Fruit fly (Drosophila melanogaster) whole organism, embryonic: Measurements from ENCODE around the gene Cyp318a1.

Source experiments
- Bgb ChIP-seq: fragments of 200-800 bp; sonication (Bioruptor generic); IDR thresholded peaks from 2 replicates; pipeline ENCODE4 v1.3.6; 2022; ENCODE audit warnings: missing biosample characterization, missing genetic modification characterization; ENCODE audit not compliant: partially characterized antibody
- BtbVII ChIP-seq: fragments of 200-800 bp; sonication (Bioruptor generic); optimal IDR thresholded peaks from 3 replicates; lab custom pipeline; 2017; ENCODE audit warnings: missing biosample characterization, mild to moderate bottlenecking, missing genetic modification characterization
- C15 ChIP-seq: fragments of 200-800 bp; sonication (Bioruptor generic); IDR thresholded peaks from 3 replicates; pipeline ENCODE4 v1.3.6; 2022; ENCODE audit warnings: missing biosample characterization, missing genetic modification characterization
- CG10431 ChIP-seq: fragments of 200-800 bp; sonication (Bioruptor generic); optimal IDR thresholded peaks from 3 replicates; lab custom pipeline; 2018; ENCODE audit warnings: missing biosample characterization, mild to moderate bottlenecking, missing genetic modification characterization
- CG10543 ChIP-seq: fragments of 200-800 bp; sonication (Bioruptor generic); optimal IDR thresholded peaks from 3 replicates; lab custom pipeline; 2017; ENCODE audit warnings: missing biosample characterization, mild to moderate bottlenecking, missing genetic modification characterization, moderate library complexity
- CG11504 ChIP-seq: fragments of 200-800 bp; sonication (Bioruptor generic); optimal IDR thresholded peaks from 3 replicates; lab custom pipeline; 2019; ENCODE audit warnings: missing biosample characterization, mild to moderate bottlenecking, missing genetic modification characterization, moderate library complexity
- CG12299 ChIP-seq: fragments of 200-800 bp; sonication (Bioruptor generic); optimal IDR thresholded peaks from 2 replicates; lab custom pipeline; 2018; ENCODE audit warnings: missing biosample characterization, mild to moderate bottlenecking, missing genetic modification characterization
- CG12391 ChIP-seq: fragments of 200-800 bp; sonication (Bioruptor generic); optimal IDR thresholded peaks from 3 replicates; lab custom pipeline; 2018; ENCODE audit warnings: missing biosample characterization, mild to moderate bottlenecking, missing genetic modification characterization, moderate library complexity
- CG13894 ChIP-seq: fragments of 200-800 bp; sonication (Bioruptor generic); optimal IDR thresholded peaks from 3 replicates; lab custom pipeline; 2018; ENCODE audit warnings: missing biosample characterization, mild to moderate bottlenecking, missing genetic modification characterization, moderate library complexity
- CG14710 ChIP-seq: fragments of 200-800 bp; sonication (Bioruptor generic); optimal IDR thresholded peaks from 3 replicates; lab custom pipeline; 2019; ENCODE audit warnings: missing biosample characterization, mild to moderate bottlenecking, missing genetic modification characterization, moderate library complexity
- CG15269 ChIP-seq: fragments of 200-800 bp; sonication (Bioruptor generic); optimal IDR thresholded peaks from 2 replicates; lab custom pipeline; 2018; ENCODE audit warnings: missing biosample characterization, mild to moderate bottlenecking, missing genetic modification characterization, moderate library complexity
- CG17328 ChIP-seq: fragments of 200-800 bp; sonication (Bioruptor generic); IDR thresholded peaks from 2 replicates; pipeline ENCODE4 v1.3.6; 2022; ENCODE audit warnings: missing biosample characterization, missing genetic modification characterization
- CG17612 ChIP-seq: fragments of 200-800 bp; sonication (Bioruptor generic); IDR thresholded peaks from 2 replicates; pipeline ENCODE4 v1.3.6; 2022; ENCODE audit warnings: missing biosample characterization, missing genetic modification characterization
- CG18599 ChIP-seq: fragments of 200-800 bp; sonication (Bioruptor generic); optimal IDR thresholded peaks from 3 replicates; lab custom pipeline; 2017; ENCODE audit warnings: missing biosample characterization, missing genetic modification characterization, mild to moderate bottlenecking, moderate library complexity, missing genetic modification reagents
- CG4820 ChIP-seq: fragments of 200-800 bp; sonication (Bioruptor generic); optimal IDR thresholded peaks from 3 replicates; lab custom pipeline; 2016; ENCODE audit warnings: missing biosample characterization, missing genetic modification characterization
- CG6683 ChIP-seq: fragments of 200-800 bp; sonication (Bioruptor generic); optimal IDR thresholded peaks from 2 replicates; lab custom pipeline; 2017; ENCODE audit warnings: missing biosample characterization, mild to moderate bottlenecking, missing genetic modification characterization, missing genetic modification reagents
- CoRest ChIP-seq: fragments of 200-800 bp; sonication (Bioruptor generic); optimal IDR thresholded peaks from 3 replicates; lab custom pipeline; 2018; ENCODE audit warnings: missing biosample characterization, mild to moderate bottlenecking, missing genetic modification characterization, moderate library complexity
- Gsc ChIP-seq: fragments of 200-800 bp; sonication (Bioruptor generic); IDR thresholded peaks from 2 replicates; pipeline ENCODE4 v1.3.6; 2022; ENCODE audit warnings: missing biosample characterization, missing genetic modification characterization
- Hr39 ChIP-seq: fragments of >200 bp; optimal IDR thresholded peaks from 2 replicates; lab custom pipeline; 2017
- Med ChIP-seq: fragments of 200-800 bp; sonication (Bioruptor generic); peaks from one replicate; lab custom pipeline; 2016; ENCODE audit warnings: missing biosample characterization, missing genetic modification characterization, mild to moderate bottlenecking, inconsistent platforms, moderate library complexity
- Meics ChIP-seq: fragments of 200-800 bp; sonication (Bioruptor generic); optimal IDR thresholded peaks from 2 replicates; lab custom pipeline; 2017; ENCODE audit warnings: missing biosample characterization, mild to moderate bottlenecking, missing genetic modification characterization
- Myb ChIP-seq: fragments of 200-800 bp; sonication (Bioruptor generic); optimal IDR thresholded peaks from 2 replicates; lab custom pipeline; 2016; ENCODE audit warnings: missing biosample characterization, missing genetic modification characterization
- Scr ChIP-seq: fragments of 200-800 bp; sonication (Bioruptor generic); IDR thresholded peaks from 2 replicates; pipeline ENCODE4 v1.3.6; 2022; ENCODE audit warnings: missing biosample characterization, missing genetic modification characterization; ENCODE audit not compliant: partially characterized antibody
- Sox100B ChIP-seq: fragments of 200-800 bp; sonication (Bioruptor generic); optimal IDR thresholded peaks from 3 replicates; lab custom pipeline; 2018; ENCODE audit warnings: missing biosample characterization, mild to moderate bottlenecking, missing genetic modification characterization
- Ssrp ChIP-seq: fragments of 200-800 bp; sonication (Bioruptor generic); optimal IDR thresholded peaks from 2 replicates; lab custom pipeline; 2018; ENCODE audit warnings: missing biosample characterization, mild to moderate bottlenecking, missing genetic modification characterization, moderate library complexity
- Usf ChIP-seq: fragments of 200-800 bp; sonication (Bioruptor generic); optimal IDR thresholded peaks from 2 replicates; lab custom pipeline; 2017; ENCODE audit warnings: missing genotype, missing biosample characterization, missing genetic modification characterization
- bsh ChIP-seq, 2 experiments: fragments of 200-800 bp; sonication (Bioruptor generic); optimal IDR thresholded peaks; 2 replicates each; lab custom pipeline; 2017 to 2018; ENCODE audit warnings: mild to moderate bottlenecking in 2 of 2, missing biosample characterization in 2 of 2, missing genetic modification characterization in 2 of 2, moderate library complexity in 1 of 2
- caup ChIP-seq: fragments of 200-800 bp; sonication (Bioruptor generic); optimal IDR thresholded peaks from 3 replicates; lab custom pipeline; 2017; ENCODE audit warnings: missing biosample characterization, mild to moderate bottlenecking, missing genetic modification characterization, moderate library complexity; ENCODE audit not compliant: severe bottlenecking
- crc ChIP-seq: fragments of 200-800 bp; sonication (Bioruptor generic); optimal IDR thresholded peaks from 2 replicates; lab custom pipeline; 2016; ENCODE audit warnings: missing biosample characterization, missing genetic modification characterization
- crol ChIP-seq: fragments of 200-800 bp; sonication (Bioruptor generic); IDR thresholded peaks from 2 replicates; pipeline ENCODE4 v1.3.6; 2022; ENCODE audit warnings: missing biosample characterization, missing genetic modification characterization
- fru ChIP-seq: fragments of >200 bp; optimal IDR thresholded peaks from 2 replicates; lab custom pipeline; 2017
- gem ChIP-seq: fragments of 200-800 bp; sonication (Bioruptor generic); optimal IDR thresholded peaks from 2 replicates; lab custom pipeline; 2019; ENCODE audit warnings: missing biosample characterization, mild to moderate bottlenecking, missing genetic modification characterization, moderate library complexity
- grau ChIP-seq: fragments of 200-800 bp; optimal IDR thresholded peaks from 3 replicates; lab custom pipeline; 2019; ENCODE audit warnings: missing biosample characterization, mild to moderate bottlenecking, missing genetic modification characterization, moderate library complexity
- hb ChIP-seq: fragments of 200-800 bp; sonication (Bioruptor generic); IDR thresholded peaks from 3 replicates; pipeline ENCODE4 v1.3.6; 2022; ENCODE audit warnings: missing biosample characterization, missing genetic modification characterization; ENCODE audit not compliant: partially characterized antibody
- hkb ChIP-seq, 2 experiments: fragments of 200-800 bp in 1 of 2; fragments of >200 bp in 1 of 2; sonication (Bioruptor generic) in 1 of 2; IDR thresholded peaks in 1 of 2; optimal IDR thresholded peaks in 1 of 2; 2 replicates each; pipeline versions ENCODE4 v1.3.6 to Lab custom; 2017 to 2022; ENCODE audit warnings: missing biosample characterization in 1 of 2, missing genetic modification characterization in 1 of 2
- insv ChIP-seq, 2 experiments: fragments of 200-800 bp; sonication (Bioruptor generic); optimal IDR thresholded peaks; 3 replicates each; lab custom pipeline; 2016 to 2018; ENCODE audit warnings: missing biosample characterization in 2 of 2, missing genetic modification characterization in 2 of 2
- inv ChIP-seq: fragments of 200-800 bp; sonication (Bioruptor generic); IDR thresholded peaks from 2 replicates; pipeline ENCODE4 v1.3.6; 2022; ENCODE audit warnings: missing biosample characterization, missing genetic modification characterization; ENCODE audit not compliant: partially characterized antibody
- jigr1 ChIP-seq: fragments of 200-800 bp; sonication (Bioruptor generic); IDR thresholded peaks from 3 replicates; pipeline ENCODE4 v1.3.6; 2022; ENCODE audit warnings: missing biosample characterization, missing genetic modification characterization
- lola ChIP-seq, 3 experiments: fragments of >200 bp in 2 of 3; fragments of 200-800 bp in 1 of 3; sonication (Bioruptor generic) in 1 of 3; optimal IDR thresholded peaks; 2 replicates each; lab custom pipeline; 2017 to 2019; ENCODE audit warnings: missing biosample characterization in 3 of 3, missing genetic modification characterization in 3 of 3, mild to moderate bottlenecking in 1 of 3, moderate library complexity in 1 of 3
- nerfin-2 ChIP-seq: fragments of 200-800 bp; sonication (Bioruptor generic); IDR thresholded peaks from 2 replicates; pipeline ENCODE4 v1.3.6; 2022; ENCODE audit warnings: missing biosample characterization, missing genetic modification characterization; ENCODE audit not compliant: partially characterized antibody
- nom ChIP-seq: fragments of 200-800 bp; sonication (Bioruptor generic); optimal IDR thresholded peaks from 2 replicates; lab custom pipeline; 2017; ENCODE audit warnings: missing biosample characterization, missing genetic modification characterization, mild to moderate bottlenecking, moderate library complexity, missing genetic modification reagents
- org-1 ChIP-seq: fragments of 200-800 bp; sonication (Bioruptor generic); optimal IDR thresholded peaks from 2 replicates; lab custom pipeline; 2017; ENCODE audit warnings: missing biosample characterization, missing genetic modification characterization
- sc ChIP-seq, 3 experiments: fragments of >200 bp in 2 of 3; fragments of 200-800 bp in 1 of 3; sonication (Bioruptor generic) in 1 of 3; optimal IDR thresholded peaks; 2 replicates in 2 of 3; 3 replicates in 1 of 3; lab custom pipeline; 2017; ENCODE audit warnings: mild to moderate bottlenecking in 1 of 3, missing biosample characterization in 1 of 3, missing genetic modification characterization in 1 of 3, missing genetic modification reagents in 1 of 3
- sisA ChIP-seq: fragments of 200-800 bp; sonication (Bioruptor generic); IDR thresholded peaks from 2 replicates; pipeline ENCODE4 v1.3.6; 2022; ENCODE audit warnings: missing biosample characterization, missing genetic modification characterization
- sqz ChIP-seq: fragments of 200-800 bp; sonication (Bioruptor generic); optimal IDR thresholded peaks from 3 replicates; lab custom pipeline; 2018; ENCODE audit warnings: missing biosample characterization, mild to moderate bottlenecking, missing genetic modification characterization
- sug ChIP-seq: fragments of 200-800 bp; optimal IDR thresholded peaks from 2 replicates; lab custom pipeline; 2019; ENCODE audit warnings: missing biosample characterization, mild to moderate bottlenecking, missing genetic modification characterization, moderate library complexity
- tap ChIP-seq: fragments of 200-800 bp; optimal IDR thresholded peaks from 3 replicates; lab custom pipeline; 2019; ENCODE audit warnings: missing biosample characterization, mild to moderate bottlenecking, missing genetic modification characterization, moderate library complexity
- vfl ChIP-seq: fragments of 200-800 bp; sonication (Bioruptor generic); optimal IDR thresholded peaks from 2 replicates; lab custom pipeline; 2016; ENCODE audit warnings: missing biosample characterization, missing genetic modification characterization
- wek ChIP-seq: fragments of 200-800 bp; sonication (Bioruptor generic); optimal IDR thresholded peaks from 3 replicates; lab custom pipeline; 2018; ENCODE audit warnings: missing biosample characterization, mild to moderate bottlenecking, missing genetic modification characterization, moderate library complexity
- yki ChIP-seq: fragments of >200 bp; optimal IDR thresholded peaks from 3 replicates; lab custom pipeline; 2018

Cyp318a1 gene

DNA sequence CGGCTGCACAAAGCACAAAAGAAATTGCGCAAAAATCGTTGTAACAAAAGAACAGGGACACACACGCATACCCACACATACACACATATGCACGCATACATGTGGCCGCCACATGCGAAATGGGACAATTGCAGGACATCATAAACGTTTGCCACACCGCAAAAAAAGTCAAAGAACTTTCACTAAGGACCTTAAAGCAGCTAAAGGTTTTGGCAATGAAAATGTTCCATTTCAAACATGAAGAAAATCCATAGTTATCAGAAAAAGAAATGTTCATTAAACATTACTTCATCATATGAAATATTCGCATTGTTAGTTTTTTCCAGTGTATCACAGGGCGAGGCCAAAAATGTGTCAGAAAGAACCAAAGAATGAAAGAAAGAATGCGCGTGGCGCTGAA, 49.8 kb downstream of the Cyp318a1 start (continued):
- TF ChIP-seq CG10543 (GFP tag; lab: Kevin White, UChicago): no peak
- TF ChIP-seq Meics (GFP tag; lab: Kevin White, UChicago): peak; percentile 6
- no peak for TF ChIP-seq CG6683
- TF ChIP-seq yki (lab: Kevin White, UChicago): no peak
- no peak for TF ChIP-seq insv (GFP tag; optimal IDR thresholded peaks at IDR 0.05; lab: Kevin White, UChicago)
- no peak for TF ChIP-seq wek (GFP tag; lab: Kevin White, UChicago)
- TF ChIP-seq hkb (optimal IDR thresholded peaks at IDR 0.05; lab: Kevin White, UChicago): no peak
- TF ChIP-seq hkb (GFP tag; IDR thresholded peaks at IDR 0.05; lab: Robert Waterston, UW): no peak
- no peak for TF ChIP-seq Gsc
- no peak for TF ChIP-seq sug (tag; lab: Kevin White, UChicago)
- no peak for TF ChIP-seq CG15269 (tag; lab: Kevin White, UChicago)
- no peak for TF ChIP-seq nerfin-2 (GFP tag; lab: Robert Waterston, UW)
- no peak for TF ChIP-seq BtbVII
- TF ChIP-seq Myb (GFP tag; lab: Kevin White, UChicago): no peak
- TF ChIP-seq grau (tag; lab: Kevin White, UChicago): peak; percentile 30
- no peak for TF ChIP-seq hb
- peak; percentile 56 for TF ChIP-seq CG18599 (GFP tag; lab: Kevin White, UChicago)
- no peak for TF ChIP-seq C15 (GFP tag; lab: Robert Waterston, UW)
- no peak for TF ChIP-seq CG12299
- no peak for TF ChIP-seq Sox100B
- no peak for TF ChIP-seq inv
- TF ChIP-seq CG11504 (tag; lab: Kevin White, UChicago): peak; percentile 54
- peak in 1 of 3 experiments; percentile 7 for TF ChIP-seq lola (GFP tag; optimal IDR thresholded peaks at IDR 0.05; lab: Kevin White, UChicago)
- no peak for TF ChIP-seq crol (GFP tag; lab: Robert Waterston, UW)
- no peak for TF ChIP-seq Scr (GFP tag; lab: Robert Waterston, UW)
- TF ChIP-seq Med: peak; percentile 67
- peak in 1 of 2 experiments; percentile 27 for TF ChIP-seq bsh (GFP tag; optimal IDR thresholded peaks at IDR 0.05; lab: Kevin White, UChicago)
- no peak for TF ChIP-seq crc (GFP tag; lab: Kevin White, UChicago)
- no peak for TF ChIP-seq CG13894 (tag; lab: Kevin White, UChicago)
- TF ChIP-seq gem (tag; lab: Kevin White, UChicago): peak; percentile 50
- no peak for TF ChIP-seq nom (GFP tag; lab: Kevin White, UChicago)
- TF ChIP-seq CG4820 (GFP tag; lab: Kevin White, UChicago): no peak
- no peak for TF ChIP-seq sc (optimal IDR thresholded peaks at IDR 0.05; lab: Kevin White, UChicago)
- TF ChIP-seq sc (GFP tag; optimal IDR thresholded peaks at IDR 0.05; lab: Kevin White, UChicago): no peak
- TF ChIP-seq Bgb (GFP tag; lab: Robert Waterston, UW): no peak
- TF ChIP-seq Usf: no peak
- TF ChIP-seq CoRest (tag; lab: Kevin White, UChicago): peak; percentile 6
- no peak for TF ChIP-seq sisA (GFP tag; lab: Robert Waterston, UW)
- TF ChIP-seq vfl (GFP tag; lab: Kevin White, UChicago): no peak
- TF ChIP-seq CG12391: no peak
- no peak for TF ChIP-seq sqz (GFP tag; lab: Kevin White, UChicago)
- TF ChIP-seq CG14710 (tag; lab: Kevin White, UChicago): peak; percentile 11
- no peak for TF ChIP-seq Hr39 (lab: Kevin White, UChicago)
- no peak for TF ChIP-seq Ssrp (tag; lab: Kevin White, UChicago)
- TF ChIP-seq CG17612 (GFP tag; lab: Robert Waterston, UW): no peak
- no peak for TF ChIP-seq jigr1 (GFP tag; lab: Robert Waterston, UW)
- TF ChIP-seq caup: no peak
- no peak for TF ChIP-seq CG10431 (GFP tag; lab: Kevin White, UChicago)
- no peak for TF ChIP-seq tap (tag; lab: Kevin White, UChicago)
- TF ChIP-seq fru (lab: Kevin White, UChicago): no peak
- TF ChIP-seq org-1 (GFP tag; lab: Kevin White, UChicago): no peak
- TF ChIP-seq CG17328 (GFP tag; lab: Robert Waterston, UW): no peak
